Fruit fly (Drosophila melanogaster): ENCODE measurements around the gene robo2.

The robo2 gene

dm6 chr2L:1420287-1420686 is at the start of gene robo2 (continued):
- TF ChIP-seq MTF-1 (GFP tag; optimal IDR thresholded peaks at IDR 0.05; ENCODE audit: borderline replicate concordance) (peak; percentile 80), CG9727 (GFP tag; optimal IDR thresholded peaks at IDR 0.05) (peak; percentile 47), CG4730 (GFP tag; IDR thresholded peaks at IDR 0.05) (no peak), bigmax (GFP tag; optimal IDR thresholded peaks at IDR 0.05) (no peak), pfk (GFP tag; optimal IDR thresholded peaks at IDR 0.05) (peak; percentile 100), vfl (GFP tag; optimal IDR thresholded peaks at IDR 0.05) (no peak), NfI (GFP tag; optimal IDR thresholded peaks at IDR 0.05) (peak; percentile 60), repo (GFP tag; optimal IDR thresholded peaks at IDR 0.05) (peak; percentile 25), CTCF (GFP tag; optimal IDR thresholded peaks at IDR 0.05) (peak; percentile 62), ro (GFP tag; IDR thresholded peaks at IDR 0.05) (no peak), H15 (GFP tag; IDR thresholded peaks at IDR 0.05) (no peak), pnt (GFP tag; optimal IDR thresholded peaks at IDR 0.05) (peak; percentile 22), CG6791 (GFP tag; IDR thresholded peaks at IDR 0.05; ENCODE audit: partially characterized antibody) (peak; percentile 70), Neu2 (GFP tag; optimal IDR thresholded peaks at IDR 0.05; ENCODE audit: borderline replicate concordance) (peak; percentile 7), zen (tag; optimal IDR thresholded peaks at IDR 0.05) (peak; percentile 13), Elba2 (GFP tag; optimal IDR thresholded peaks at IDR 0.05) (no peak), salm (tag; optimal IDR thresholded peaks at IDR 0.05) (peak; percentile 40), ase (GFP tag; IDR thresholded peaks at IDR 0.05) (peak; percentile 68; the same call in 2 of the 3 replicates), bbx (GFP tag; IDR thresholded peaks at IDR 0.05; ENCODE audit: partially characterized antibody) (peak; percentile 78), Dref (GFP tag; IDR thresholded peaks at IDR 0.05) (no peak; the same call in 1 of the 2 replicates), CG2889 (GFP tag; IDR thresholded peaks at IDR 0.05) (no peak), CG2116 (GFP tag; optimal IDR thresholded peaks at IDR 0.05) (no peak), MESR4 (GFP tag; optimal IDR thresholded peaks at IDR 0.05) (peak; percentile 20), pita (GFP tag; optimal IDR thresholded peaks at IDR 0.05) (no peak), CG14667 (GFP tag; IDR thresholded peaks at IDR 0.05) (no peak), YL-1 (GFP tag; optimal IDR thresholded peaks at IDR 0.05) (no peak), CG7745 (tag; optimal IDR thresholded peaks at IDR 0.05) (peak; percentile 73), psq (GFP tag; optimal IDR thresholded peaks at IDR 0.05) (no peak), chm (GFP tag; IDR thresholded peaks at IDR 0.05) (peak; percentile 96), chn (GFP tag; optimal IDR thresholded peaks at IDR 0.05) (peak; percentile 46), ind (GFP tag; optimal IDR thresholded peaks at IDR 0.05) (no peak), Myb (GFP tag; optimal IDR thresholded peaks at IDR 0.05) (no peak), ab (GFP tag; optimal IDR thresholded peaks at IDR 0.05) (no peak), az2 (GFP tag; optimal IDR thresholded peaks at IDR 0.05) (no peak), pb (GFP tag; optimal IDR thresholded peaks at IDR 0.05) (peak; percentile 46), Hr3 (GFP tag; optimal IDR thresholded peaks at IDR 0.05) (no peak), CG17829 (tag; optimal IDR thresholded peaks at IDR 0.05) (peak; percentile 66), Taf1 (GFP tag; IDR thresholded peaks at IDR 0.05) (peak; percentile 23; the same call in 1 of the 2 replicates), Nf-YA (GFP tag; IDR thresholded peaks at IDR 0.05) (peak; percentile 68), CG9876 (GFP tag; optimal IDR thresholded peaks at IDR 0.05) (no peak), Rx (GFP tag; IDR thresholded peaks at IDR 0.05) (no peak), CG31441 (GFP tag; IDR thresholded peaks at IDR 0.05) (peak; percentile 16; the same call in 1 of the 2 replicates), CG1832 (GFP tag; optimal IDR thresholded peaks at IDR 0.05) (no peak), CG13123 (GFP tag; optimal IDR thresholded peaks at IDR 0.05) (no peak), Pdp1 (GFP tag; optimal IDR thresholded peaks at IDR 0.05) (peak; percentile 22 to 63), CG16779 (GFP tag; IDR thresholded peaks at IDR 0.05) (peak; percentile 38; the same call in 1 of the 2 replicates), CG15073 (GFP tag; optimal IDR thresholded peaks at IDR 0.05) (no peak), CG5245 (GFP tag; optimal IDR thresholded peaks at IDR 0.05) (peak; percentile 44), Ravus (GFP tag; IDR thresholded peaks at IDR 0.05) (no peak), Tbp (GFP tag; optimal IDR thresholded peaks at IDR 0.05) (peak; percentile 98), eve (GFP tag; optimal IDR thresholded peaks at IDR 0.05) (no peak), Atf-2 (GFP tag; optimal IDR thresholded peaks at IDR 0.05) (peak; percentile 33), CG8089 (GFP tag; optimal IDR thresholded peaks at IDR 0.05) (peak; percentile 26)
